Worm (Caenorhabditis elegans): Measurements from ENCODE around the gene C29E4.13.

C29E4.13 gene

DNA sequence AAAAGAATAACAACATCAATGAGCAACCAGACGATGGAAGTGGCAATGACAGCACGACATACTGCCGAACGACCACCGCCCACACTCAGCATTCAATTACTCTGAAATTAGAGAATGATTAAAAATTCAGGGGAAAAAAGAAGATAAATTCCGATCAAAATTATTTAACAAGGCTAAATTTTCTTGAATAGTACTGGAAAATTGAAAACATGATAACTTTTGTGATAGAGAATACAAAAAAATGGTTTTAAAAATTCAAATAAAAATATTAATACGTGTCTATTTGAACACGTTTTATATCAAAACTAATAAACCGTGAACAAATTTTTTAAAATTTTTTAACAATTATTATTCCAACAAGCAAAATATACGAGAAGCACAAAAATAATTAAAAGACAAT is 10.8 kb downstream of the C29E4.13 start, which contains the start of gene gly-3:
TSS of gene gly-3 (minus strand) at position 101 of the 400 bp plus-strand sequence.
- TF ChIP-seq ref-1 (GFP tag; conservative IDR thresholded peaks at IDR 0.05): no peak
- no peak for TF ChIP-seq cog-1 (tag; optimal IDR thresholded peaks at IDR 0.05)
- TF ChIP-seq ztf-29 (GFP tag; IDR thresholded peaks at IDR 0.05): no peak
- no peak for TF ChIP-seq flt-1 (GFP tag; IDR thresholded peaks at IDR 0.05)
- TF ChIP-seq tab-1 (GFP tag; IDR thresholded peaks at IDR 0.05): no peak
- no peak for TF ChIP-seq ztf-23 (GFP tag; IDR thresholded peaks at IDR 0.05)
- TF ChIP-seq klf-2 (GFP tag; conservative IDR thresholded peaks at IDR 0.05): no peak
- TF ChIP-seq med-1 (GFP tag; optimal IDR thresholded peaks at IDR 0.05; ENCODE audit: insufficient read depth): no peak
- no peak for TF ChIP-seq T22C8.4 (GFP tag; IDR thresholded peaks at IDR 0.05)

ce11 chrIII:7913488-7913887 is 15.0 kb downstream of the C29E4.13 start, which contains the start of gene ZK688.12:
Gene ZK688.12 (minus strand): TSS chrIII:7913588.
- TF ChIP-seq ref-1 (GFP tag; conservative IDR thresholded peaks at IDR 0.05) (no peak), flt-1 (GFP tag; IDR thresholded peaks at IDR 0.05) (no peak), cog-1 (tag; optimal IDR thresholded peaks at IDR 0.05) (no peak), ztf-29 (GFP tag; IDR thresholded peaks at IDR 0.05) (no peak), med-1 (GFP tag; optimal IDR thresholded peaks at IDR 0.05; ENCODE audit: insufficient read depth) (no peak), ztf-23 (GFP tag; IDR thresholded peaks at IDR 0.05) (no peak), tab-1 (GFP tag; IDR thresholded peaks at IDR 0.05) (no peak), T22C8.4 (GFP tag; IDR thresholded peaks at IDR 0.05) (no peak), klf-2 (GFP tag; conservative IDR thresholded peaks at IDR 0.05) (no peak)

ce11 chrIII:7911621-7912020 is 16.9 kb downstream of the C29E4.13 start, which contains the start of gene ZK688.7:
Gene ZK688.7 (minus strand): TSS chrIII:7911634.
- TF ChIP-seq tab-1 (GFP tag; IDR thresholded peaks at IDR 0.05) (no peak), ref-1 (GFP tag; conservative IDR thresholded peaks at IDR 0.05) (no peak), cog-1 (tag; optimal IDR thresholded peaks at IDR 0.05) (no peak), flt-1 (GFP tag; IDR thresholded peaks at IDR 0.05) (no peak), med-1 (GFP tag; optimal IDR thresholded peaks at IDR 0.05; ENCODE audit: insufficient read depth) (no peak), ztf-23 (GFP tag; IDR thresholded peaks at IDR 0.05) (no peak), T22C8.4 (GFP tag; IDR thresholded peaks at IDR 0.05) (no peak), klf-2 (GFP tag; conservative IDR thresholded peaks at IDR 0.05) (no peak), ztf-29 (GFP tag; IDR thresholded peaks at IDR 0.05) (no peak)

- TF ChIP-seq tab-1 (GFP tag; IDR thresholded peaks at IDR 0.05): no peak
- no peak for TF ChIP-seq flt-1 (GFP tag; IDR thresholded peaks at IDR 0.05)
- no peak for TF ChIP-seq klf-2 (GFP tag; conservative IDR thresholded peaks at IDR 0.05)
- TF ChIP-seq ztf-29 (GFP tag; IDR thresholded peaks at IDR 0.05): no peak
- no peak for TF ChIP-seq med-1 (GFP tag; optimal IDR thresholded peaks at IDR 0.05; ENCODE audit: insufficient read depth)
- no peak for TF ChIP-seq T22C8.4 (GFP tag; IDR thresholded peaks at IDR 0.05)
- TF ChIP-seq cog-1 (tag; optimal IDR thresholded peaks at IDR 0.05): no peak
- no peak for TF ChIP-seq ref-1 (GFP tag; conservative IDR thresholded peaks at IDR 0.05)
- no peak for TF ChIP-seq ztf-23 (GFP tag; IDR thresholded peaks at IDR 0.05)
Observed at ce11 chrIII:7909263-7909662, 19.3 kb downstream of the C29E4.13 start, which contains the start of gene ZK688.1. Gene ZK688.1 (plus strand): TSS chrIII:7909563.

ce11 chrIII:7907515-7907914 is 21.0 kb downstream of the C29E4.13 start, which contains the start of gene pcp-5:
Gene pcp-5 (minus strand): TSS chrIII:7907615.
- no peak for TF ChIP-seq med-1 (GFP tag; optimal IDR thresholded peaks at IDR 0.05; ENCODE audit: insufficient read depth)
- no peak for TF ChIP-seq klf-2 (GFP tag; conservative IDR thresholded peaks at IDR 0.05)
- TF ChIP-seq ztf-29 (GFP tag; IDR thresholded peaks at IDR 0.05): no peak
- no peak for TF ChIP-seq T22C8.4 (GFP tag; IDR thresholded peaks at IDR 0.05)
- no peak for TF ChIP-seq tab-1 (GFP tag; IDR thresholded peaks at IDR 0.05)
- TF ChIP-seq cog-1 (tag; optimal IDR thresholded peaks at IDR 0.05): no peak
- no peak for TF ChIP-seq ztf-23 (GFP tag; IDR thresholded peaks at IDR 0.05)
- no peak for TF ChIP-seq flt-1 (GFP tag; IDR thresholded peaks at IDR 0.05)
- no peak for TF ChIP-seq ref-1 (GFP tag; conservative IDR thresholded peaks at IDR 0.05)

DNA sequence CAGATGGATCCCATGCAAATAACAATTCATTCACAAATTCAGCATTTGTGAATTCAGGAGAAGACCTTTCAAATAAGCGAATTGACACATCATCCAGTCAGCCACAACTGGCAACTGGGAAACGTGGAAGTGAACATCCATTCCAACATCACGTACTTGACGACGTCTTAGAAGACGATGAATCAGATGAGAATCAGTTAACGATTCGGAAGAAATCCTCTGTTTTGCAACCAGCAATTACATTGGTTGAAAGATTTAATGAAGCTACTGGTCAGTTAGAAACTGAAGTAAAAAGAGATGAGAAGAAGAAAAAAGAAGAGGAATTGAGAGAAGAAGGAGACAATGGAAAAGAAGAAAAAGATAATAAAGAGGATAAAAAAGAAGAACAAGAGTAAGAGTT is 25.1 kb downstream of the C29E4.13 start:
- TF ChIP-seq ztf-23 (GFP tag; IDR thresholded peaks at IDR 0.05) (no peak), med-1 (GFP tag; optimal IDR thresholded peaks at IDR 0.05; ENCODE audit: insufficient read depth) (no peak), klf-2 (GFP tag; conservative IDR thresholded peaks at IDR 0.05) (no peak), T22C8.4 (GFP tag; IDR thresholded peaks at IDR 0.05) (no peak), flt-1 (GFP tag; IDR thresholded peaks at IDR 0.05) (no peak)

DNA sequence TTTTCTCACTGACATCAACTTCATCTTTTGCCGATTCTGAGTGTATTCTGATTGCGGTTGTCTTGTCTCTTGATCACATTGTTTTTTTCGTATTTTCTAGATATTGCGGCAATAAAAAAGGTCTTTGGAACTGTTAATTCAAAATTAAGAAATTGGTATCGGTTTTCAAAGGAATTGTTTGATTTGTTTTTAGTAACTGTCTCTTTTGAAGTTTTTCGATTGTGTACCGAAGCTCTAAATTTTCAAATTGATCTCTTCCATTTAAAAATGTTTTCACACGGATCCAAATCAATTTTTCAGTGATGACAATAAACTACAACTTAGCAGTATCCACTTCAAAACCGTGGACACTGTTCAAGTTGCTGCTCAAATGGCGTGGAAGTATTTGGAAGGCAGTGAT is 27.8 kb downstream of the C29E4.13 start, which contains the start of gene best-24:
TSS of gene best-24 (plus strand) at position 301 of the 400 bp plus-strand sequence.
- TF ChIP-seq flt-1 (GFP tag; IDR thresholded peaks at IDR 0.05) (no peak), med-1 (GFP tag; optimal IDR thresholded peaks at IDR 0.05; ENCODE audit: insufficient read depth) (no peak), ztf-23 (GFP tag; IDR thresholded peaks at IDR 0.05) (no peak)

- TF ChIP-seq klf-2 (GFP tag; conservative IDR thresholded peaks at IDR 0.05) (no peak), med-1 (GFP tag; optimal IDR thresholded peaks at IDR 0.05; ENCODE audit: insufficient read depth) (no peak), ref-1 (GFP tag; conservative IDR thresholded peaks at IDR 0.05) (no peak), T22C8.4 (GFP tag; IDR thresholded peaks at IDR 0.05) (no peak), ztf-23 (GFP tag; IDR thresholded peaks at IDR 0.05) (no peak), tab-1 (GFP tag; IDR thresholded peaks at IDR 0.05) (no peak), flt-1 (GFP tag; IDR thresholded peaks at IDR 0.05) (no peak), cog-1 (tag; optimal IDR thresholded peaks at IDR 0.05) (no peak), ztf-29 (GFP tag; IDR thresholded peaks at IDR 0.05) (no peak)
Observed at ce11 chrIII:7897733-7898132, 30.8 kb downstream of the C29E4.13 start.

DNA sequence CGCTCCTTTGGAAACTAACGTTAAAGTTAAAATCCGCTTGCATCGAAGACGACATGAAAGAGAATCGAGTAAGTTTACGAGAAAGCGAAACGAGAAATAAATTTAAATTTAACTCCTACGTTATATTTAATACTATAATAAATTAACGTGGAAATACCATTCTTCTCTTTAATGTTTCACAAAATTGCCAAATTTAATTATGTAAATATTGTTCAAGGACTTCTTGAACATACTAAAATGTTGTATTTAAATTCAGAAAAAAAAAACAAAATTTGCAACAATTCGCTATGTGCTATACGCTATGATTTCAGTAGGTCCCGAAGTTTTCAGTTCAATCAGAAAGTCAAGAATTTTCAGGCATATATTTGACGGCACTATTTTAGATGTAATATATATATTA is 31.6 kb downstream of the C29E4.13 start, which contains the start of gene ZK688.10:
TSS of gene ZK688.10 (minus strand) at position 101 of the 400 bp plus-strand sequence.
- TF ChIP-seq klf-2 (GFP tag; conservative IDR thresholded peaks at IDR 0.05): no peak
- no peak for TF ChIP-seq flt-1 (GFP tag; IDR thresholded peaks at IDR 0.05)
- no peak for TF ChIP-seq cog-1 (tag; optimal IDR thresholded peaks at IDR 0.05)
- no peak for TF ChIP-seq T22C8.4 (GFP tag; IDR thresholded peaks at IDR 0.05)
- no peak for TF ChIP-seq ztf-29 (GFP tag; IDR thresholded peaks at IDR 0.05)
- TF ChIP-seq ref-1 (GFP tag; conservative IDR thresholded peaks at IDR 0.05): no peak
- TF ChIP-seq ztf-23 (GFP tag; IDR thresholded peaks at IDR 0.05): no peak
- no peak for TF ChIP-seq med-1 (GFP tag; optimal IDR thresholded peaks at IDR 0.05; ENCODE audit: insufficient read depth)
- no peak for TF ChIP-seq tab-1 (GFP tag; IDR thresholded peaks at IDR 0.05)

- TF ChIP-seq ztf-23 (GFP tag; IDR thresholded peaks at IDR 0.05) (no peak), T22C8.4 (GFP tag; IDR thresholded peaks at IDR 0.05) (no peak), tab-1 (GFP tag; IDR thresholded peaks at IDR 0.05) (no peak), cog-1 (tag; optimal IDR thresholded peaks at IDR 0.05) (no peak), flt-1 (GFP tag; IDR thresholded peaks at IDR 0.05) (no peak), ztf-29 (GFP tag; IDR thresholded peaks at IDR 0.05) (no peak), med-1 (GFP tag; optimal IDR thresholded peaks at IDR 0.05; ENCODE audit: insufficient read depth) (no peak), ref-1 (GFP tag; conservative IDR thresholded peaks at IDR 0.05) (no peak)
Observed at ce11 chrIII:7894724-7895123, 33.8 kb downstream of the C29E4.13 start, which contains the start of gene ZK688.4. Gene ZK688.4 (plus strand): TSS chrIII:7895024.

All from whole organism, midembryonic.